Fruit fly (Drosophila melanogaster): ENCODE measurements around the gene sbr.
A peak's percentile ranks its signal among the peaks of the same experiment; 100 is the strongest.

The sbr gene

dm6 chrX:10841717-10842255, 5.1 kb downstream of the sbr start, which contains the start of gene CG15209:
CG15209 (plus strand) TSS chrX:10842205.
- peak; percentile 25 for TF ChIP-seq CG14711 (tag; optimal IDR thresholded peaks at IDR 0.05)
- no peak for TF ChIP-seq CG33017 (tag; optimal IDR thresholded peaks at IDR 0.05)
- peak; percentile 56 for TF ChIP-seq CG7101 (tag; optimal IDR thresholded peaks at IDR 0.05)
- TF ChIP-seq Clk (GFP tag; optimal IDR thresholded peaks at IDR 0.05), result no peak
- no peak for TF ChIP-seq bab1 (GFP tag; optimal IDR thresholded peaks at IDR 0.05)
- TF ChIP-seq Mnt (GFP tag; optimal IDR thresholded peaks at IDR 0.05), result peak; percentile 15
- TF ChIP-seq CG7045 (GFP tag; optimal IDR thresholded peaks at IDR 0.05), result no peak
- peak; percentile 37 for TF ChIP-seq CG11617 (GFP tag; optimal IDR thresholded peaks at IDR 0.05)
- TF ChIP-seq Hr96 (GFP tag; optimal IDR thresholded peaks at IDR 0.05), result peak; percentile 32
- TF ChIP-seq Crg-1 (GFP tag; optimal IDR thresholded peaks at IDR 0.05), result no peak
- TF ChIP-seq kay (GFP tag; ENCODE audit: borderline replicate concordance), result no peak
- no peak for TF ChIP-seq CG12768 (GFP tag; optimal IDR thresholded peaks at IDR 0.05)
- no peak for TF ChIP-seq ovo (GFP tag; optimal IDR thresholded peaks at IDR 0.05)
- TF ChIP-seq toe (GFP tag; optimal IDR thresholded peaks at IDR 0.05), result no peak
- peak; percentile 21 for TF ChIP-seq tj (GFP tag; optimal IDR thresholded peaks at IDR 0.05)
- no peak for TF ChIP-seq cnc (optimal IDR thresholded peaks at IDR 0.05)
- peak; percentile 21 for TF ChIP-seq pad (GFP tag; optimal IDR thresholded peaks at IDR 0.05)
- peak; percentile 50 for TF ChIP-seq CG5204 (GFP tag; optimal IDR thresholded peaks at IDR 0.05)
- no peak for TF ChIP-seq cic (GFP tag; optimal IDR thresholded peaks at IDR 0.05)
- TF ChIP-seq CG1620 (GFP tag; optimal IDR thresholded peaks at IDR 0.05), result peak; percentile 16

- TF ChIP-seq Hr96 (GFP tag; optimal IDR thresholded peaks at IDR 0.05) (no peak), ovo (GFP tag; optimal IDR thresholded peaks at IDR 0.05) (peak; percentile 4), cnc (optimal IDR thresholded peaks at IDR 0.05) (no peak), kay (GFP tag; ENCODE audit: borderline replicate concordance) (peak; percentile 77), CG1620 (GFP tag; optimal IDR thresholded peaks at IDR 0.05) (no peak), CG12768 (GFP tag; optimal IDR thresholded peaks at IDR 0.05) (no peak), Crg-1 (GFP tag; optimal IDR thresholded peaks at IDR 0.05) (no peak), CG5204 (GFP tag; optimal IDR thresholded peaks at IDR 0.05) (no peak), Clk (GFP tag; optimal IDR thresholded peaks at IDR 0.05) (no peak), cic (GFP tag; optimal IDR thresholded peaks at IDR 0.05) (peak; percentile 50), CG11617 (GFP tag; optimal IDR thresholded peaks at IDR 0.05) (no peak), tj (GFP tag; optimal IDR thresholded peaks at IDR 0.05) (no peak), CG7101 (tag; optimal IDR thresholded peaks at IDR 0.05) (no peak), CG14711 (tag; optimal IDR thresholded peaks at IDR 0.05) (no peak), CG7045 (GFP tag; optimal IDR thresholded peaks at IDR 0.05) (no peak), bab1 (GFP tag; optimal IDR thresholded peaks at IDR 0.05) (peak; percentile 53), pad (GFP tag; optimal IDR thresholded peaks at IDR 0.05) (no peak)
Measured at dm6 chrX:10840892-10841564, 5.9 kb downstream of the sbr start.

dm6 chrX:10838962-10839361, 7.9 kb downstream of the sbr start, which contains the start of gene CG15210:
CG15210 (plus strand) TSS chrX:10839230.
- TF ChIP-seq CG5204 (GFP tag; optimal IDR thresholded peaks at IDR 0.05) (no peak), bab1 (GFP tag; optimal IDR thresholded peaks at IDR 0.05) (peak; percentile 20)

DNA sequence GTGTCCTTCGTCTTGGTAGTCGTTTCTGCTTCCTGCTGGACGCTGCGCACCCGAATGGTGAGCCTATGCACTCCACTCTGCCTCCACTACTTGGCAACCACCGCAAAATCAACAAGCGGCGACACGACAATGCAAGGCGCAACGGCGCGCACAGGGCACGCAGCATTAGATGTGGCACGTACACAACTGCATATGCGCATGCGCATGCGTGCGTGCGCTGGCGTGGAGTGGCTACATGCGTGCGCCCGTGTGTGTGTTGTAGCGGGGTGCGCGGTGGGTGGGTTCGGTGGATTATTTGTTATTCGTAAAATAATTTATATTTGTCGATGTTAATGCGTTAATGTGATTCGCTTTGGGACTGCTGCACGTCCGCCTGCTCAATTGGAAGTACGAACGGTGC, 11.3 kb downstream of the sbr start:
- TF ChIP-seq CG7101 (tag; optimal IDR thresholded peaks at IDR 0.05), result no peak
- TF ChIP-seq cnc (optimal IDR thresholded peaks at IDR 0.05), result no peak
- TF ChIP-seq tj (GFP tag; optimal IDR thresholded peaks at IDR 0.05), result no peak
- TF ChIP-seq CG12768 (GFP tag; optimal IDR thresholded peaks at IDR 0.05), result no peak
- no peak for TF ChIP-seq cic (GFP tag; optimal IDR thresholded peaks at IDR 0.05)
- no peak for TF ChIP-seq CG11617 (GFP tag; optimal IDR thresholded peaks at IDR 0.05)
- no peak for TF ChIP-seq Mnt (GFP tag; optimal IDR thresholded peaks at IDR 0.05)
- no peak for TF ChIP-seq CG14711 (tag; optimal IDR thresholded peaks at IDR 0.05)
- TF ChIP-seq CG7045 (GFP tag; optimal IDR thresholded peaks at IDR 0.05), result no peak
- TF ChIP-seq CG1620 (GFP tag; optimal IDR thresholded peaks at IDR 0.05), result no peak

DNA sequence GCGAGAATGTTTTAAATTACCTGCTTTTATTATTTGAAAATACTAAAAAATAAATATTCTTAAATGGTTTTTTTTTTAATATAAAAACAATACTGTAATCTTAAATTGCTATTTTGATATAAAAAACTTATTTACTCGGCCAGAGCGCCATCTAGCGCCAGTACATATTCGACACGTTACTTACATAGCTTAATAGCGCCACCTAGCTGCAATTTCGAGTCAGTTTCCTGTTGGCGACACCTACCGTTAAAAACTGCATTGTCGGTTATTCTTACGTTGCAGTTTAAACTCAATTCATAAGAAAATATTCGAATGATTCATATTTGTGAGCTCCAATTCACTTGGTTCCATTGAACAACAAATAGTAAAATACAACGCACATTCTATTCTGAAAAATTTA, 14.5 kb downstream of the sbr start:
- TF ChIP-seq CG14711 (tag; optimal IDR thresholded peaks at IDR 0.05), result peak; percentile 37
- TF ChIP-seq Mnt (GFP tag; optimal IDR thresholded peaks at IDR 0.05), result peak; percentile 62
- peak; percentile 37 for TF ChIP-seq toe (GFP tag; optimal IDR thresholded peaks at IDR 0.05)
- no peak for TF ChIP-seq cic (GFP tag; optimal IDR thresholded peaks at IDR 0.05)
- peak; percentile 29 for TF ChIP-seq CG5204 (GFP tag; optimal IDR thresholded peaks at IDR 0.05)
- no peak for TF ChIP-seq CG12768 (GFP tag; optimal IDR thresholded peaks at IDR 0.05)
- TF ChIP-seq CG7045 (GFP tag; optimal IDR thresholded peaks at IDR 0.05), result no peak
- TF ChIP-seq CG1620 (GFP tag; optimal IDR thresholded peaks at IDR 0.05), result peak; percentile 86
- TF ChIP-seq Clk (GFP tag; optimal IDR thresholded peaks at IDR 0.05), result no peak
- peak; percentile 69 for TF ChIP-seq Hr96 (GFP tag; optimal IDR thresholded peaks at IDR 0.05)
- TF ChIP-seq kay (GFP tag; ENCODE audit: borderline replicate concordance), result no peak
- peak; percentile 77 for TF ChIP-seq tj (GFP tag; optimal IDR thresholded peaks at IDR 0.05)
- no peak for TF ChIP-seq CG33017 (tag; optimal IDR thresholded peaks at IDR 0.05)
- peak; percentile 78 for TF ChIP-seq bab1 (GFP tag; optimal IDR thresholded peaks at IDR 0.05)
- TF ChIP-seq Crg-1 (GFP tag; optimal IDR thresholded peaks at IDR 0.05), result peak; percentile 58
- peak; percentile 67 for TF ChIP-seq CG7101 (tag; optimal IDR thresholded peaks at IDR 0.05)
- peak; percentile 20 for TF ChIP-seq CG11617 (GFP tag; optimal IDR thresholded peaks at IDR 0.05)
- TF ChIP-seq ovo (GFP tag; optimal IDR thresholded peaks at IDR 0.05), result peak; percentile 77
- no peak for TF ChIP-seq cnc (optimal IDR thresholded peaks at IDR 0.05)
- peak; percentile 57 for TF ChIP-seq pad (GFP tag; optimal IDR thresholded peaks at IDR 0.05)

DNA sequence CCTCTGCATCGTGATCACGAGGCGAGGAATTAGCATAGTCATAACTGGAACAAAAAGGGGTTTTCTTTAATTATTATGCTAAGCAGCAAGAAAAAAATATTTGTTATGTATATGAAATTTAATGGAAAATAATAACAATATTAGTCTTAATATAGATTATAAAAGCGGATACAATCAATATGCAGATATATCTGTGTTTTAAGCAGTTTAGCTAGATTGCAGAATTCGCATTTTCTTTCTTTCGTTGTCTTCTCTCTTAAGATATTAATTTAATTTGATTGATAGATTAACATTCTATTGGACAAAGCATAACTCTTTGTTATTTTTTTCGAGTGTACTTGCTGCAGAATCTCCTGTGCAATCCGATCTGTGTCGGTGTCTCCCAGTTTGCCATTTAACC, 19.6 kb downstream of the sbr start:
- TF ChIP-seq Crg-1 (GFP tag; optimal IDR thresholded peaks at IDR 0.05) (no peak), toe (GFP tag; optimal IDR thresholded peaks at IDR 0.05) (no peak), CG33017 (tag; optimal IDR thresholded peaks at IDR 0.05) (no peak), CG1620 (GFP tag; optimal IDR thresholded peaks at IDR 0.05) (no peak), Hr96 (GFP tag; optimal IDR thresholded peaks at IDR 0.05) (no peak), pad (GFP tag; optimal IDR thresholded peaks at IDR 0.05) (no peak), CG7045 (GFP tag; optimal IDR thresholded peaks at IDR 0.05) (no peak), cnc (optimal IDR thresholded peaks at IDR 0.05) (no peak), CG14711 (tag; optimal IDR thresholded peaks at IDR 0.05) (no peak), ovo (GFP tag; optimal IDR thresholded peaks at IDR 0.05) (no peak), tj (GFP tag; optimal IDR thresholded peaks at IDR 0.05) (no peak), cic (GFP tag; optimal IDR thresholded peaks at IDR 0.05) (no peak), Mnt (GFP tag; optimal IDR thresholded peaks at IDR 0.05) (no peak), CG7101 (tag; optimal IDR thresholded peaks at IDR 0.05) (no peak), CG11617 (GFP tag; optimal IDR thresholded peaks at IDR 0.05) (no peak), CG5204 (GFP tag; optimal IDR thresholded peaks at IDR 0.05) (no peak), bab1 (GFP tag; optimal IDR thresholded peaks at IDR 0.05) (no peak), Clk (GFP tag; optimal IDR thresholded peaks at IDR 0.05) (no peak)
